Worm (Caenorhabditis elegans) whole organism, L1 larva: Measurements from ENCODE around the gene del-2.

Experiments
- alr-1 ChIP-seq: fragments of 200-800 bp; sonication (Bioruptor generic); optimal IDR thresholded peaks from 2 replicates; lab custom pipeline; 2018; ENCODE audit warnings: borderline replicate concordance, mild to moderate bottlenecking, missing genetic modification characterization, missing compliant biosample characterization
- ama-1 ChIP-seq: fragments of 150-350 bp; optimal IDR thresholded peaks from 2 replicates; lab custom pipeline; 2014
- ets-5 ChIP-seq: fragments of 200-800 bp; sonication (Bioruptor generic); IDR thresholded peaks from 2 replicates; pipeline ENCODE4 v1.3.6; 2022; ENCODE audit warnings: missing genetic modification characterization, missing compliant biosample characterization
- fkh-10 ChIP-seq: sonication (generic microtip); optimal IDR thresholded peaks from 2 replicates; lab custom pipeline; 2017; ENCODE audit warnings: missing biosample characterization, missing genetic modification reagents, missing genetic modification characterization
- fos-1 ChIP-seq: fragments of 150-350 bp; optimal IDR thresholded peaks from 2 replicates; lab custom pipeline; 2014; ENCODE audit warnings: missing biosample characterization, missing genetic modification characterization
- jun-1 ChIP-seq: fragments of 150-350 bp; optimal IDR thresholded peaks from 2 replicates; lab custom pipeline; 2014; ENCODE audit warnings: missing biosample characterization, missing genetic modification reagents, missing genetic modification characterization
- nhr-11 ChIP-seq: fragments of 150-350 bp; optimal IDR thresholded peaks from 2 replicates; lab custom pipeline; 2014; ENCODE audit warnings: missing biosample characterization, missing genetic modification characterization
- nhr-12 ChIP-seq: sonication (generic microtip); optimal IDR thresholded peaks from 2 replicates; lab custom pipeline; 2017; ENCODE audit warnings: missing biosample characterization, missing genetic modification characterization
- nhr-28 ChIP-seq: fragments of 150-350 bp; optimal IDR thresholded peaks from 2 replicates; lab custom pipeline; 2014; ENCODE audit warnings: missing biosample characterization, missing genetic modification characterization
- unc-86 ChIP-seq: sonication (generic microtip); optimal IDR thresholded peaks from 2 replicates; lab custom pipeline; 2016; ENCODE audit warnings: missing genetic modification characterization, missing compliant biosample characterization
- ztf-11 ChIP-seq, 2 experiments: sonication (generic microtip); optimal IDR thresholded peaks; 2 replicates each; lab custom pipeline; 2016 to 2017; ENCODE audit warnings: missing genetic modification characterization in 2 of 2, missing biosample characterization in 1 of 2, missing compliant biosample characterization in 1 of 2

ce11 chrIV:9618015-9618414 lies 23.8 kb downstream of the del-2 start:
- TF ChIP-seq nhr-28 (tag; lab: Kevin White, UChicago) (no peak), alr-1 (tag; lab: Kevin White, UChicago) (no peak), fos-1 (tag; lab: Kevin White, UChicago) (no peak), nhr-12 (tag; lab: Kevin White, UChicago) (no peak), fkh-10 (GFP tag; lab: Kevin White, UChicago) (no peak), ama-1 (no peak), ets-5 (GFP tag; lab: Robert Waterston, UW) (no peak), unc-86 (tag; lab: Kevin White, UChicago) (no peak), ztf-11 (tag; optimal IDR thresholded peaks at IDR 0.05; lab: Kevin White, UChicago) (no peak), jun-1 (tag; lab: Kevin White, UChicago) (no peak), nhr-11 (tag; lab: Kevin White, UChicago) (no peak)
